Fruit fly (Drosophila melanogaster): ENCODE data around the gene Ccdc85.

Gene Ccdc85

DNA sequence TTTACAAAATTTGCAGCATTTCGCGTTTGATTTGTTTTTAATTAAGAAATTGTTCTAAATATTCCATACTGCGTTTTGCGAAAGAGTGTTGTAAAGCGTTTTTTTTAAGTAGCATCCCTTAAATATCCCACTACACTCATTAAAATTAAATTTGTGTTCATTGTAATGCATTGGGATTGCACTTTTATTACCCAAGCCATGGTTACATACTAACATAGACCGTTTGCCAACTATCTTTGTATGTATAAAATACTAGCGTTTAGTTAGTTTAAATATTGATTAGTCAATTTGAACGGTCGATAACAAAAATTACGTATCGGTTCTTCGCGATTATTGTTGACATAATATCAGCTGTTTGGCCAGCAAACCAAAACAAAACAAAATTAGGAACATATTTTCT lies 40.7 kb downstream of the Ccdc85 start, which contains the start of the genes cnir and CG17221 (continued):
- TF ChIP-seq CG9797 (GFP tag; optimal IDR thresholded peaks at IDR 0.05): peak; percentile 27
- TF ChIP-seq sqz (GFP tag; optimal IDR thresholded peaks at IDR 0.05): no peak
- TF ChIP-seq CG18476 (GFP tag; optimal IDR thresholded peaks at IDR 0.05): peak; percentile 82
- TF ChIP-seq CG7372 (GFP tag; IDR thresholded peaks at IDR 0.05): peak; percentile 50
- TF ChIP-seq btn (GFP tag; optimal IDR thresholded peaks at IDR 0.05): peak; percentile 38
- no peak for TF ChIP-seq C15 (GFP tag; IDR thresholded peaks at IDR 0.05)
- TF ChIP-seq CG1603 (tag; optimal IDR thresholded peaks at IDR 0.05): peak; percentile 72
- peak; percentile 22 for TF ChIP-seq nom (GFP tag; optimal IDR thresholded peaks at IDR 0.05)
- peak; percentile 61 for TF ChIP-seq CG9609 (GFP tag; optimal IDR thresholded peaks at IDR 0.05)
- no peak for TF ChIP-seq z (GFP tag; IDR thresholded peaks at IDR 0.05)
- TF ChIP-seq CG5245 (GFP tag; optimal IDR thresholded peaks at IDR 0.05): peak; percentile 43
- TF ChIP-seq GATAe (GFP tag; conservative IDR thresholded peaks at IDR 0.05): no peak
- TF ChIP-seq CG17912 (GFP tag; optimal IDR thresholded peaks at IDR 0.05): peak; percentile 1
- peak; percentile 64 for TF ChIP-seq Abd-B (GFP tag; optimal IDR thresholded peaks at IDR 0.05)
- peak; percentile 60 for TF ChIP-seq CG1233 (GFP tag; optimal IDR thresholded peaks at IDR 0.05)
- TF ChIP-seq Dfd (GFP tag; optimal IDR thresholded peaks at IDR 0.05): no peak
- TF ChIP-seq CG11456 (GFP tag; IDR thresholded peaks at IDR 0.05): no peak
- TF ChIP-seq da (GFP tag; optimal IDR thresholded peaks at IDR 0.05): peak; percentile 6
- TF ChIP-seq CG11085 (GFP tag; IDR thresholded peaks at IDR 0.05): 0 out of 2 replicates have a peak, but pooled peaks have one; percentile 9
- peak; percentile 48 for TF ChIP-seq CG7745 (tag; optimal IDR thresholded peaks at IDR 0.05)
- no peak for TF ChIP-seq CG3065 (GFP tag; optimal IDR thresholded peaks at IDR 0.05)
- no peak for TF ChIP-seq eve (GFP tag; optimal IDR thresholded peaks at IDR 0.05)
- peak; percentile 78 for TF ChIP-seq zen (tag; optimal IDR thresholded peaks at IDR 0.05)
- TF ChIP-seq unc-4 (GFP tag; IDR thresholded peaks at IDR 0.05; ENCODE audit: partially characterized antibody): peak; percentile 67; the same call in 1 of the 2 replicates
- TF ChIP-seq wor (GFP tag; IDR thresholded peaks at IDR 0.05): no peak
- no peak for TF ChIP-seq hkb (optimal IDR thresholded peaks at IDR 0.05)
- TF ChIP-seq hkb (GFP tag; IDR thresholded peaks at IDR 0.05): no peak
- TF ChIP-seq HmgZ (tag; optimal IDR thresholded peaks at IDR 0.05): peak; percentile 71
- TF ChIP-seq Ets97D (GFP tag; optimal IDR thresholded peaks at IDR 0.05): peak; percentile 75
- peak; percentile 61 for TF ChIP-seq CG4328 (GFP tag; optimal IDR thresholded peaks at IDR 0.05)
- no peak for TF ChIP-seq psq (GFP tag; optimal IDR thresholded peaks at IDR 0.05)
- TF ChIP-seq CG16863 (GFP tag; optimal IDR thresholded peaks at IDR 0.05): peak; percentile 62
- TF ChIP-seq ci (GFP tag; IDR thresholded peaks at IDR 0.05): no peak
- TF ChIP-seq Trl (optimal IDR thresholded peaks at IDR 0.05): no peak
- peak; percentile 87 for TF ChIP-seq Trl (GFP tag; optimal IDR thresholded peaks at IDR 0.05)
- TF ChIP-seq croc (GFP tag; conservative IDR thresholded peaks at IDR 0.05): no peak
- no peak for TF ChIP-seq CG4282 (GFP tag; optimal IDR thresholded peaks at IDR 0.05)
- no peak for TF ChIP-seq CG30431 (GFP tag; optimal IDR thresholded peaks at IDR 0.05)
- no peak for TF ChIP-seq dimm (GFP tag; IDR thresholded peaks at IDR 0.05)
- peak; percentile 41 for TF ChIP-seq CG8089 (GFP tag; optimal IDR thresholded peaks at IDR 0.05)
- TF ChIP-seq B-H1 (GFP tag; IDR thresholded peaks at IDR 0.05): no peak
- no peak for TF ChIP-seq Usf (GFP tag; optimal IDR thresholded peaks at IDR 0.05)
- no peak; the same call in 2 of the 3 replicates for TF ChIP-seq jigr1 (GFP tag; IDR thresholded peaks at IDR 0.05)
- peak; percentile 55 for TF ChIP-seq CG10147 (GFP tag; optimal IDR thresholded peaks at IDR 0.05)
- peak; percentile 69 for TF ChIP-seq pum (GFP tag; optimal IDR thresholded peaks at IDR 0.05)
- peak; percentile 5 for TF ChIP-seq gcm (GFP tag; optimal IDR thresholded peaks at IDR 0.05)
- no peak for TF ChIP-seq abd-A (tag; optimal IDR thresholded peaks at IDR 0.05)
- no peak for TF ChIP-seq CG2129 (GFP tag; IDR thresholded peaks at IDR 0.05; ENCODE audit: partially characterized antibody)
- peak; percentile 35 for TF ChIP-seq twi (tag; optimal IDR thresholded peaks at IDR 0.05)
- no peak for TF ChIP-seq gce (GFP tag; IDR thresholded peaks at IDR 0.05)
- TF ChIP-seq D19A (tag; optimal IDR thresholded peaks at IDR 0.05): peak; percentile 37
- peak; percentile 17; the same call in 1 of the 2 replicates for TF ChIP-seq CG6272 (GFP tag; IDR thresholded peaks at IDR 0.05)
- peak; percentile 44 for TF ChIP-seq Sox100B (GFP tag; optimal IDR thresholded peaks at IDR 0.05)

Measured in whole organism, embryonic.